Worm (Caenorhabditis elegans): ENCODE measurements around the gene pcyt-1.

The pcyt-1 gene

DNA sequence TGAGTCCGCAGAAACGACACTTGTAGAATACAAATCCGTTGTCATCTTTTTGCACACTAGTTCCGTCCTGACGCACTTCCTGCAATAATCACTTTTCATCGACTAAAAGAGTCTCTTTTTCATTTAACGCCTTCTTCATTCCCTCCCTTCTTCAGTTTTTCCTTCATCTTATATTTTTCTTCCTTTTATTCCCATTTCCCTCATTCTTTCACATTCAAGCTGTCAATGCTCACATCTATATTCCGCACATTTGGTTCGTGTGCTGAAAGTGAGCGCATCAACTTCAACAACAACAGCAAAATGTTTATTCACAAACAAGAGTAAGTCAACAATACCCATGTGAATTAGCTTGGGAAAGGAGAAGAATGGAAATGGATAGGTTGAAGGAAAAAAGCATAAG, at the start of gene pcyt-1:
pcyt-1 (plus strand) TSS at position 301 of the 400 bp plus-strand sequence.
- TF ChIP-seq elt-2 (tag; optimal IDR thresholded peaks at IDR 0.05) (no peak), nhr-28 (tag; optimal IDR thresholded peaks at IDR 0.05) (no peak)

DNA sequence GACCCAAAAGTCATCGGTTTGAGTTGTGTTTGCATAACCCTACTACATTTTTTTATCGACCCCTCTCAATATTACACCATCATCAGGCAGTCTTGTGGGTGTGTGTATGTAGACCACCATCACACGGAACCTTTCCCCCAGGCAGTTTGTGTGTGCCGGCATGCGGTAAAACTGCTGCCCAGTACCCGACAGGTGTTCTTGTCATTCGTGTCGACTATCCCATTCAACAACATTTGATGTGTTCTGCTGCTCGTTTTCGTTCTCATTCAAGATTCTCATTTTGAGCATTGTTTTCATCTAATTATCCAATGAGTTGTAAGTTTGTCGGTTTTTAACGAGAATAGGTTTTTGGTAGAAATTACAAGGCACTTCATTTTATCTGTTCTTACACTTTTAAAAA, 49.6 kb upstream of the pcyt-1 start:
- TF ChIP-seq lin-39 (tag; optimal IDR thresholded peaks at IDR 0.05), result peak; percentile 14
- TF ChIP-seq egl-27 (tag; optimal IDR thresholded peaks at IDR 0.05), result no peak
- peak; percentile 93 for TF ChIP-seq egl-5 (tag; optimal IDR thresholded peaks at IDR 0.05)

ce11 chrX:7523799-7524198, 48.4 kb upstream of the pcyt-1 start:
- TF ChIP-seq nfya-1 (tag; optimal IDR thresholded peaks at IDR 0.05; ENCODE audit: insufficient read depth) (peak; percentile 27), daf-12 (tag; optimal IDR thresholded peaks at IDR 0.05) (no peak), ceh-9 (tag; optimal IDR thresholded peaks at IDR 0.05) (no peak), aly-2 (tag; optimal IDR thresholded peaks at IDR 0.05) (no peak), pqm-1 (tag; optimal IDR thresholded peaks at IDR 0.05) (no peak), nhr-25 (tag; optimal IDR thresholded peaks at IDR 0.05) (no peak), tbx-2 (tag; optimal IDR thresholded peaks at IDR 0.05) (no peak)

DNA sequence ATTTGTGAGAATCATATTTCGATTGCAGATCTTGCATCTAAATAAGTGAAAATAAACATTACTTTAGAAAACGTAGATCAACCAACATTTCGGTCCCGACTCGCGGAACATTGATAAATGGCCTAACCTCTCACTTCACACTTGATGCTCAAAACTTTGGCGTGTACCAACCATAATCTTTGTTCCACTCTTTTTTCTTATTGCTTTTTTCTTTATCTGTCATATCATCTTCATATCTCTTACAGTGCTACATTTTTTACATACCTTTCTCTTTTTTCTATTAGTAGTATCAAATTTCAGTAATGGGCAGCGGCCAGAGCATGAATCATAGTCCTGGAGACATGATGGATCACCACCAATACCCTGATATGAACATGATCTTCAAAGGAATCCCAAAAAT, 46.9 kb upstream of the pcyt-1 start, which contains the start of gene F46C8.3:
F46C8.3 (plus strand) TSS at position 301 of the 400 bp plus-strand sequence.
- TF ChIP-seq ceh-28 (tag; optimal IDR thresholded peaks at IDR 0.05) (no peak), nhr-25 (tag; optimal IDR thresholded peaks at IDR 0.05) (no peak), lin-15B (tag; optimal IDR thresholded peaks at IDR 0.05) (no peak), ceh-9 (tag; optimal IDR thresholded peaks at IDR 0.05) (no peak), egl-27 (tag; optimal IDR thresholded peaks at IDR 0.05) (no peak), pha-4 (tag; optimal IDR thresholded peaks at IDR 0.05) (no peak), fos-1 (tag; optimal IDR thresholded peaks at IDR 0.05) (no peak), ztf-11 (tag; optimal IDR thresholded peaks at IDR 0.05) (no peak), nhr-12 (tag; optimal IDR thresholded peaks at IDR 0.05) (no peak), daf-12 (tag; optimal IDR thresholded peaks at IDR 0.05) (no peak), nhr-23 (tag; optimal IDR thresholded peaks at IDR 0.05) (no peak)

DNA sequence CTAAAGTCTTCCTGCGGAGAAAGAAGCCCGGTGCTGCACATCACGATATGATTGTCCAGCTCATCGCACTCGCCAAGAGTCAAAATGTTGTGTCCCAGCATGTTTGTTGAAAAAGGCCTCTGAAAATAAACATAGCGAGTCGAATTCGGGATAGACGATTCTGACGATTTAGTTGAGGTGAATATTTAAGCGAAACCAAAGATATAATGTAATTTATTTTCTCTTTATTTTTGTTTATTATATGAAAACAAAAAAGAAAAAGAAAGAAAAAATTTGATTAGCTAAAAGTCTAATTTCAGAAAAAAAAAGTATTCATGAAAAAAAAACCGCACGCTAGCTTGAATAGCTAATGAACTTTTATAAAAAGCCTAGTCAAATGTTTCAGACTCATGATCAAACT, 39.5 kb upstream of the pcyt-1 start, which contains the start of gene ceh-14:
ceh-14 (minus strand) TSS at position 101 of the 400 bp plus-strand sequence.
- TF ChIP-seq R02D3.7 (tag; optimal IDR thresholded peaks at IDR 0.05) (no peak), elt-3 (tag; optimal IDR thresholded peaks at IDR 0.05) (no peak), ZK546.5 (tag; optimal IDR thresholded peaks at IDR 0.05) (no peak), egl-5 (tag; optimal IDR thresholded peaks at IDR 0.05) (no peak), daf-12 (tag; optimal IDR thresholded peaks at IDR 0.05) (no peak), zag-1 (tag; optimal IDR thresholded peaks at IDR 0.05) (no peak), nhr-237 (tag; optimal IDR thresholded peaks at IDR 0.05) (no peak), lin-15B (tag; optimal IDR thresholded peaks at IDR 0.05) (no peak), egl-27 (tag; optimal IDR thresholded peaks at IDR 0.05) (no peak), fkh-10 (GFP tag; optimal IDR thresholded peaks at IDR 0.05) (no peak), elt-1 (tag; optimal IDR thresholded peaks at IDR 0.05) (no peak), skn-1 (tag; optimal IDR thresholded peaks at IDR 0.05) (no peak), elt-2 (tag; optimal IDR thresholded peaks at IDR 0.05) (no peak), unc-39 (tag; optimal IDR thresholded peaks at IDR 0.05) (no peak), ceh-28 (tag; optimal IDR thresholded peaks at IDR 0.05) (no peak), mdl-1 (tag; optimal IDR thresholded peaks at IDR 0.05) (no peak), fkh-2 (tag; optimal IDR thresholded peaks at IDR 0.05) (no peak)

DNA sequence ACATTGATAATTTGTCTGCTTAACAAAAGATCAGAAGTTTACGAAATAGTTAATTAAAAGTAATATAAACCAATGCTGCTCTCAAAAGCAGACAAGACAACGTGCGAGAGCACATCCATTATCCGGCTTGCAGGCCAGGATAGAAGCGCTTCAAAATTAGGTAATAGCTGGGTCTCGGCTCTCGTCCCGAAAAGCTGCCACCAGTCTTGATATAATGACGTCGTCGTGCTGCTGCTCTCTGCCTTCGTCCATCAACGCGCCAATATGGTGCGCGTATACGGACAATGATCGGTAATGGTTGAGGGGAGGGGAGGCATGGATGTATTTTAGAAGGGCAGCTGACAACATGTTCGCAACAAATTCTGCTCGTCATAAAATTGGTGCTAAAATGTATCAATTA, 37.7 kb upstream of the pcyt-1 start:
- TF ChIP-seq ama-1 (optimal IDR thresholded peaks at IDR 0.05), result no peak
- TF ChIP-seq nhr-12 (tag; optimal IDR thresholded peaks at IDR 0.05), result no peak
- TF ChIP-seq nhr-67 (tag; optimal IDR thresholded peaks at IDR 0.05), result no peak
- TF ChIP-seq ZK546.5 (tag; optimal IDR thresholded peaks at IDR 0.05), result no peak
- no peak for TF ChIP-seq daf-12 (tag; optimal IDR thresholded peaks at IDR 0.05)

ce11 chrX:7536869-7537268, 35.3 kb upstream of the pcyt-1 start:
- TF ChIP-seq ZK546.5 (tag; optimal IDR thresholded peaks at IDR 0.05), result no peak
- TF ChIP-seq nfya-1 (tag; optimal IDR thresholded peaks at IDR 0.05; ENCODE audit: insufficient read depth), result no peak
- no peak for TF ChIP-seq ztf-4 (tag; optimal IDR thresholded peaks at IDR 0.05)
